Fruit fly (Drosophila melanogaster) whole organism, embryonic: ENCODE results near the gene CG8379.

Experiments used
- CG11696 ChIP-seq: fragments of 200-800 bp; sonication (Bioruptor generic); IDR thresholded peaks from 2 replicates; pipeline ENCODE4 v1.3.6; 2022; ENCODE audit warnings: missing biosample characterization, missing genetic modification characterization
- CG1602 ChIP-seq: fragments of 200-800 bp; sonication (Bioruptor generic); optimal IDR thresholded peaks from 3 replicates; lab custom pipeline; 2016; ENCODE audit warnings: missing biosample characterization, missing genetic modification characterization
- CG3726 ChIP-seq: fragments of 200-800 bp; sonication (Bioruptor generic); IDR thresholded peaks from 3 replicates; pipeline ENCODE4, ENCODE4 v1.3.6; 2022; ENCODE audit warnings: missing biosample characterization, missing genetic modification characterization
- Camta ChIP-seq: fragments of 200-800 bp; sonication (Bioruptor generic); optimal IDR thresholded peaks from 2 replicates; lab custom pipeline; 2016; ENCODE audit warnings: missing biosample characterization, missing genetic modification characterization
- Xrp1 ChIP-seq: fragments of 200-800 bp; sonication (Bioruptor generic); IDR thresholded peaks from 2 replicates; pipeline ENCODE4 v1.3.6; 2022; ENCODE audit warnings: missing biosample characterization, missing genetic modification characterization
- cg ChIP-seq: fragments of 200-800 bp; sonication (Bioruptor generic); optimal IDR thresholded peaks from 3 replicates; lab custom pipeline; 2019; ENCODE audit warnings: missing biosample characterization, mild to moderate bottlenecking, missing genetic modification characterization, moderate library complexity
- esg ChIP-seq: fragments of 200-800 bp; sonication (Bioruptor generic); conservative IDR thresholded peaks from 2 replicates; pipeline ENCODE4 v1.3.6; 2022; ENCODE audit warnings: missing biosample characterization, missing genetic modification characterization
- nau ChIP-seq: fragments of 200-800 bp; sonication (Bioruptor generic); optimal IDR thresholded peaks from 3 replicates; lab custom pipeline; 2017; ENCODE audit warnings: missing biosample characterization, mild to moderate bottlenecking, missing genetic modification characterization, missing genetic modification reagents
- pho ChIP-seq: fragments of 200-800 bp; sonication (Bioruptor generic); optimal IDR thresholded peaks from 2 replicates; lab custom pipeline; 2016; ENCODE audit warnings: missing biosample characterization, missing genetic modification characterization
- trem ChIP-seq: fragments of 200-800 bp; optimal IDR thresholded peaks from 3 replicates; lab custom pipeline; 2019; ENCODE audit warnings: missing biosample characterization, mild to moderate bottlenecking, missing genetic modification characterization, moderate library complexity

CG8379 gene

DNA sequence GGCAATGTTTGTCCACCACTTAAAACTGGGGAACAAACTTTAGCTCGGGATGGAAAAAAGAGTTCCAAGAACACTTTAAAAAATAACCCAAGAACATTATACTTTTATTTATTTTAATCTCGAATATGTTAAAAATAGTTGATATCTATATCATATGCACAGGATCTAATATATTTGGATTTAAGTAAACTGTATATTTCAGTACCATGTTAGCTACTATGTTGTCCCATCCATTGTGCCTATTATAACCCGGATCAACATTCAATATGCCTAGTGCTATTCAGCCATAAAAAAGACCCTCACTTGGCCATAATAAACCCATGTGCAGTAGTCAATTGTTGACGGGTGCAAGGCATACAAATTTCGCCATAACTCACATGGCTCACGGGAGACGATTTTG is 51.5 kb downstream of the CG8379 start:
- TF ChIP-seq Xrp1 (GFP tag; lab: Robert Waterston, UW) = no peak
- TF ChIP-seq pho (GFP tag; lab: Kevin White, UChicago) = no peak
- TF ChIP-seq CG1602 = no peak
- TF ChIP-seq nau (GFP tag; lab: Kevin White, UChicago) = no peak
- TF ChIP-seq cg = no peak
- TF ChIP-seq CG3726 = no peak
- no peak for TF ChIP-seq trem (tag; lab: Kevin White, UChicago)
- no peak for TF ChIP-seq CG11696 (GFP tag; lab: Robert Waterston, UW)
- TF ChIP-seq Camta (GFP tag; lab: Kevin White, UChicago) = no peak
- no peak for TF ChIP-seq esg (GFP tag; lab: Robert Waterston, UW)
- TF ChIP-seq, all 482 proteins: peak for 0
